Worm (Caenorhabditis elegans): Measurements from ENCODE around the gene mep-1.
A peak's percentile ranks its signal among the peaks of the same experiment; 100 is the strongest.

ce11 chrIV:11566146-11566545 is 41.7 kb downstream of the mep-1 start, which contains the start of gene sec-24.1:
- no peak for TF ChIP-seq hnd-1 (tag; optimal IDR thresholded peaks at IDR 0.05)
- TF ChIP-seq ama-1 (optimal IDR thresholded peaks at IDR 0.05): no peak
- no peak for TF ChIP-seq tra-4 (tag; optimal IDR thresholded peaks at IDR 0.05)
- no peak for TF ChIP-seq ceh-13 (GFP tag; optimal IDR thresholded peaks at IDR 0.05)
- no peak for TF ChIP-seq hmg-4 (GFP tag; optimal IDR thresholded peaks at IDR 0.05)
- TF ChIP-seq aly-1 (tag; optimal IDR thresholded peaks at IDR 0.05): no peak
- no peak for TF ChIP-seq sea-1 (GFP tag; conservative IDR thresholded peaks at IDR 0.05)
- TF ChIP-seq ceh-36 (tag; optimal IDR thresholded peaks at IDR 0.05): no peak
- no peak for TF ChIP-seq flt-1 (GFP tag; IDR thresholded peaks at IDR 0.05)
- TF ChIP-seq B0310.2 (tag; optimal IDR thresholded peaks at IDR 0.05): no peak
- no peak for TF ChIP-seq scrt-1 (GFP tag; IDR thresholded peaks at IDR 0.05)
- TF ChIP-seq F13C5.2 (tag; optimal IDR thresholded peaks at IDR 0.05): peak; percentile 47
- TF ChIP-seq tbx-37 (GFP tag; conservative IDR thresholded peaks at IDR 0.05): no peak
- TF ChIP-seq tbx-11 (GFP tag; IDR thresholded peaks at IDR 0.05): no peak

Measured in whole organism, early embryonic.